Worm (Caenorhabditis elegans): Measurements from ENCODE around the gene eelo-2.

ce11 chrIV:17238951-17239350, 11.0 kb upstream of the eelo-2 start:
- TF ChIP-seq snpc-4 (tag; optimal IDR thresholded peaks at IDR 0.05) (no peak), ceh-82 (tag; optimal IDR thresholded peaks at IDR 0.05) (no peak), fos-1 (tag; optimal IDR thresholded peaks at IDR 0.05) (no peak), skn-1 (tag; optimal IDR thresholded peaks at IDR 0.05) (no peak), blmp-1 (tag; optimal IDR thresholded peaks at IDR 0.05; ENCODE audit: insufficient read depth) (no peak), ama-1 (optimal IDR thresholded peaks at IDR 0.05) (no peak), egl-27 (tag; optimal IDR thresholded peaks at IDR 0.05) (no peak), F13H6.1 (tag; optimal IDR thresholded peaks at IDR 0.05) (no peak), lsy-2 (tag; optimal IDR thresholded peaks at IDR 0.05) (no peak), alr-1 (tag; optimal IDR thresholded peaks at IDR 0.05) (no peak), unc-62 (GFP tag; optimal IDR thresholded peaks at IDR 0.05) (no peak), unc-39 (tag; optimal IDR thresholded peaks at IDR 0.05) (no peak)

Measured in whole organism, L2 larva.